Worm (Caenorhabditis elegans) whole organism, midembryonic: ENCODE results near the gene gkow-1.

Experiments
- T22C8.4 ChIP-seq: fragments of 200-800 bp; sonication (Bioruptor generic); IDR thresholded peaks from 2 replicates; pipeline ENCODE4 v1.3.6; 2022; ENCODE audit warnings: missing genetic modification characterization, missing compliant biosample characterization
- cog-1 ChIP-seq: sonication (generic microtip); optimal IDR thresholded peaks from 2 replicates; lab custom pipeline; 2016; ENCODE audit warnings: missing genetic modification characterization, missing compliant biosample characterization
- flt-1 ChIP-seq: fragments of 200-800 bp; sonication (Bioruptor generic); IDR thresholded peaks from 2 replicates; pipeline ENCODE4 v1.3.6; 2022; ENCODE audit warnings: missing genetic modification characterization, missing compliant biosample characterization
- klf-2 ChIP-seq: fragments of 200-800 bp; sonication (Bioruptor generic); conservative IDR thresholded peaks from 2 replicates; pipeline ENCODE4 v1.3.6; 2022; ENCODE audit warnings: missing genetic modification reagents, missing genetic modification characterization, missing compliant biosample characterization
- med-1 ChIP-seq: sonication (generic microtip); optimal IDR thresholded peaks from 2 replicates; lab custom pipeline; 2017; ENCODE audit warnings: missing genetic modification characterization, mild to moderate bottlenecking, missing compliant biosample characterization, antibody characterized with exemption, missing genetic modification reagents; ENCODE audit not compliant: insufficient read depth
- ref-1 ChIP-seq: fragments of 200-800 bp; sonication (Bioruptor generic); conservative IDR thresholded peaks from 2 replicates; pipeline ENCODE4 v1.3.6; 2022; ENCODE audit warnings: missing genetic modification reagents, missing genetic modification characterization, missing compliant biosample characterization
- tab-1 ChIP-seq: fragments of 200-800 bp; sonication (Bioruptor generic); IDR thresholded peaks from 2 replicates; pipeline ENCODE4 v1.3.6; 2022; ENCODE audit warnings: missing genetic modification characterization, missing compliant biosample characterization
- ztf-23 ChIP-seq: fragments of 200-800 bp; sonication (Bioruptor generic); IDR thresholded peaks from 2 replicates; pipeline ENCODE4 v1.3.6; 2022; ENCODE audit warnings: missing genetic modification reagents, missing genetic modification characterization, missing compliant biosample characterization
- ztf-29 ChIP-seq: fragments of 200-800 bp; sonication (Bioruptor generic); IDR thresholded peaks from 2 replicates; pipeline ENCODE4 v1.3.6; 2022; ENCODE audit warnings: missing genetic modification reagents, missing genetic modification characterization, missing compliant biosample characterization

The gkow-1 gene

DNA sequence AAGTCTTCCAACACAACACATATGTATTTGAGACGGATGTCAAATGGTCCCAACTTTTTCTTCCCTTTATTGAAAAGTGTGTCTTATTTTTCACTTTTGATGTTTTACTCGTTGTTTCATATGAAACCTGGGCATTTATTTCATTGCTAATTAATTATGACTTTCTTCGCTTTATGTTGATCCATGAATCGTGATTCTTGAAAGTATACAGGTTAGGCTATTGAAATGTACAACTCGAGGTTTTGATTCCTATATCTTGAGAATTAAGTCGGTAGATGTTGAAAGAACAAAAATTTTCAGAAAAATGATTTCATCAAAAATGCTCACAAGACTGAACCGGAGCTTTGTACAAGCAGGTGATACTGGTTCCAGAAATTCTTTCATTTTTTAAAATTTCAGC lies 29.2 kb downstream of the gkow-1 start, which contains the start of gene nfu-1:
TSS of gene nfu-1 (plus strand) at position 301 of the 400 bp plus-strand sequence.
- TF ChIP-seq cog-1 (tag; lab: Kevin White, UChicago) (no peak), ztf-29 (no peak), ztf-23 (GFP tag; lab: Robert Waterston, UW) (no peak), med-1 (GFP tag; lab: Kevin White, UChicago) (no peak), ref-1 (GFP tag; lab: Robert Waterston, UW) (no peak), tab-1 (no peak), klf-2 (GFP tag; lab: Robert Waterston, UW) (no peak), flt-1 (GFP tag; lab: Robert Waterston, UW) (no peak), T22C8.4 (GFP tag; lab: Robert Waterston, UW) (no peak)

DNA sequence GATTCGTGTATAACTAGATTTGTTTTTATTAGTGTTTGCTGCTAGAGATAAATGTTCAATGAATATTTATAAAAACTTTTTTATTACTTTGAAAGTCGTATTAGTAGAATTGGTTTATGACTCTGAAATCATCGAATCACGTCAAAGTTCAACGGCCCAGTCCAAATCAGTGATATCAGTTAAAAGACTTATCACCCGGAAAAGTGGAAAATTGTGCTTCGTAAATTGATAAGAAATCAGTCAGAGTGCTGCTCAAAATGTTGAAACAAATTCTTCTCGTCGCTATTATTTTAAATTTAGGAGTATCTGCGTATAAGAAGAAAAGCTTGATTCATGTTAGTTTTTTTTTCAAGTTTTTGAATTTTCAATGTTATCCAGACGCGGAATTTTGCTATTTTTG lies 30.3 kb downstream of the gkow-1 start, which contains the start of gene R10H10.3:
TSS of gene R10H10.3 (plus strand) at position 243 of the 400 bp plus-strand sequence.
- TF ChIP-seq klf-2 (GFP tag; lab: Robert Waterston, UW): no peak
- no peak for TF ChIP-seq flt-1 (GFP tag; lab: Robert Waterston, UW)
- TF ChIP-seq tab-1: no peak
- TF ChIP-seq med-1 (GFP tag; lab: Kevin White, UChicago): no peak
- TF ChIP-seq ztf-23 (GFP tag; lab: Robert Waterston, UW): no peak
- no peak for TF ChIP-seq ref-1 (GFP tag; lab: Robert Waterston, UW)
- TF ChIP-seq ztf-29: no peak
- TF ChIP-seq cog-1 (tag; lab: Kevin White, UChicago): no peak
- TF ChIP-seq T22C8.4 (GFP tag; lab: Robert Waterston, UW): no peak

DNA sequence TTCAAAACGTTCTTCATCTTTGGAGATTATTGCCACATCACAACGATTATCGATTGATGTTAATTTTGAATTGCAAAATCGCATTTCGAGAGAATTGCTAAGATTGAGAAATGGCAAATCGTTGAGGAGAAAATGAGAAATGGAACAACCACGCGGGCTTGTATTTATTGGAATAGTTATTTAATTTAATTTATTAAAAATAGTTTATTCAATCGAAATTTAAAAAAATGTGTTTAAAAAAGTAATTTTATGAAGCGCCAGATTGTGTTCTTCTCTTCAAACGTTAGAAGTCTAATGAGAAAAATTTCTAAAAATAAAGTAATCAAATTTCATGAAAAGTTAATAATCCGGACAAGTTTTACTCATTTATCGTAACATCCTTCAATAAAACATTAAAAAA lies 33.9 kb downstream of the gkow-1 start, which contains the start of gene spe-26:
TSS of gene spe-26 (minus strand) at position 101 of the 400 bp plus-strand sequence.
- no peak for TF ChIP-seq ztf-23 (GFP tag; lab: Robert Waterston, UW)
- TF ChIP-seq flt-1 (GFP tag; lab: Robert Waterston, UW): no peak
- TF ChIP-seq tab-1: no peak
- TF ChIP-seq med-1 (GFP tag; lab: Kevin White, UChicago): no peak
- TF ChIP-seq cog-1 (tag; lab: Kevin White, UChicago): no peak
- no peak for TF ChIP-seq klf-2 (GFP tag; lab: Robert Waterston, UW)
- no peak for TF ChIP-seq ztf-29
- TF ChIP-seq T22C8.4 (GFP tag; lab: Robert Waterston, UW): no peak

DNA sequence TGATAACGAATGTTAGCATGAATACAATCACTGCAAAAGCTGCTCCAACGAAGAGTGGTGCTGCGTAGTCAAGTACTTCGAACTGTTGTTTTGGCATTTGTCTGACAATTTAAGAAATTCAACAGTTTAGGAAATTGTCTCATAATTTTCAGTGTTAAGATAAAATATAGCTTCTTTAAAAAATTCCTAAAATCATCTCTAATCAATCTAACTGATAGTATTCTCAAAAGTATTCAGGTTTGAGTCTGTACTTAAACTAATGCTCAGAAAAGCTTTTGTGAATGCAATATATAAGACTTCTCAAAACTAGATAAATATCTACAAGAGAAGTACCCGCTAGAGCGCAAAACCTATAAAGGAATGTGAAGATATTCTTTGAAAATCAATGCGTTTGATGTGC lies 36.9 kb downstream of the gkow-1 start, which contains the start of gene R10H10.4:
TSS of gene R10H10.4 (minus strand) at position 101 of the 400 bp plus-strand sequence.
- TF ChIP-seq cog-1 (tag; lab: Kevin White, UChicago) (no peak), ref-1 (GFP tag; lab: Robert Waterston, UW) (no peak), tab-1 (no peak)

DNA sequence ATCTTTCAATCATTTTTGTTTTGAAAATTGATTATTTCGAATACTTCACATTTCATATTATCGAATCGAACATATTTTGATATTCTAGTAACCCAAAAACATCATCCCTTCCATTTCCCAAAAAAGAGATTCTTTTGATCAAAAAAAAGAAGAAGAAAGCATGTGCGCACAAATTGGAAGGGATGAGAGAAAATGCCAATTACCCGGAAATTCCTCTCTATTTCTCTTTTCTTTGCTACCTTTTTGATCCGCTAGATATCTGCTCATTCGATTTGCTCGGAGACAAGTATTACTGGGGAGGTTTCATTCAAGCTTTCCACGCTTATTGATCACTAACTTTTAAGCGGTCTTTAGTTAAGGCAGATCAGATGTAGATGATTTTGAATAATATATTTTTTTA lies 38.9 kb downstream of the gkow-1 start:
- TF ChIP-seq T22C8.4 (GFP tag; lab: Robert Waterston, UW) (no peak), cog-1 (tag; lab: Kevin White, UChicago) (no peak), ztf-23 (GFP tag; lab: Robert Waterston, UW) (no peak), tab-1 (no peak), flt-1 (GFP tag; lab: Robert Waterston, UW) (no peak), ztf-29 (no peak)

DNA sequence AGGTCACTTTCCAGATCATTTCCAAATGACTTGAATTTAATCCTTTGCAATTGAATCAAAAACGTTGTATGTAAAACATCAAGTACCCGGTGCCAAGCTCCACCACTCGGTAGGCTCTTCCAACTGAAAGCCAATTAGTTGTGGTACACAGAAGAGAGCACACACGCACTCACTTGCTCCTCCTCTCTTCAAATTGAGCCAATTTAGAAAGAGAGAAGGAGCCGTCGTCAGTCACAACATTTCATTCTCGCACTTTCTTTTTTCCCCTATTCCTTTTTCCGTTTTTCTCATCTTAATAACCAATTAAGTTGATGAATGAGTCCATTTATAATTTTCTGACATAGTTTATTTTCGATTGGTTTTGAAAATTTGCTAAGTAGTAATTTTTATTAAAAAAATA lies 40.3 kb downstream of the gkow-1 start:
- TF ChIP-seq ztf-29 (no peak), T22C8.4 (GFP tag; lab: Robert Waterston, UW) (no peak), tab-1 (no peak), med-1 (GFP tag; lab: Kevin White, UChicago) (no peak), cog-1 (tag; lab: Kevin White, UChicago) (no peak), ref-1 (GFP tag; lab: Robert Waterston, UW) (no peak), flt-1 (GFP tag; lab: Robert Waterston, UW) (no peak), klf-2 (GFP tag; lab: Robert Waterston, UW) (no peak), ztf-23 (GFP tag; lab: Robert Waterston, UW) (no peak)

DNA sequence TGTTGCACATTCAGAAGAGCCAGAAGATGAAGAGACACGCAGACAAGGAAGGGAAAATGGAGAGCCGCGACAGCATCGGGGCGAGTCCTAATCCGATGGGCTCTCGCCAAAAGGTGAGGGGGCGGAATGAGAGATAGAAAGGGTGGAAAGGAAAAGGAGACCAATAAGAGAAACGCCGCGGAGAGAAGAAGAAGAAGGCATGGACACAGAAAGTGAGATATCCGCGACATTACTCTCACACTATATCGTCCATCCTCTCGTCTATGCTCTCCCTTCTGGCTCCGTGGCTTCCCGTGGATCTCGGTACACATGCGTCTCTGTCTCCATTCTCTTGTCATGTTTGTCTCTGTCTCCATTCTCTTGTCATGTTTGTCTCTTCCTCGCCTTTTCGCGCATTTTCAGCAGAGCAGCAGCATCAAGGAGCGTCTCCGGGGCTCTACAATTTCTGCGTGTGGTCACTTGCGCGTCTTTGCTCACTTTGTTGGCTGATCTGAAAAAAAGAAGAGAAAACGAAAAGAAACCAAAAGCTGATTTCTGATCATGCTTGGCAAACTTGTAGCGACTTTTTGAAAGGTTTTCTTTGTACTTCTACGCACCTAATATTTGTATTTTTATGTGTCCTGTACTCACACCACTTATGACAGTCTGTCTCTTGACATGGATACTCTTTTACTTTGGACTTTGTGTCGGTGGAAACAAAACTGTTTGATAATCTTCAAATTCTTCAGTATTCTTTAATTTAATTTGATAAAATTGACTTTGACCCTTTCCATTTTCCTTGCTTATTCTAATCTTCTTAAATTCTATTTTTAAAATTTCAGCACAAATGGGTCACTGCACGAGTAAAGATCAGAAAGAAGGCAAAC lies 45.5 kb downstream of the gkow-1 start, which contains the start of gene gpa-7:
TSS of gene gpa-7 (plus strand) at position 816 of the 866 bp plus-strand sequence.
- TF ChIP-seq cog-1 (tag; lab: Kevin White, UChicago) (peak; percentile 80), ztf-23 (GFP tag; lab: Robert Waterston, UW) (no peak)

DNA sequence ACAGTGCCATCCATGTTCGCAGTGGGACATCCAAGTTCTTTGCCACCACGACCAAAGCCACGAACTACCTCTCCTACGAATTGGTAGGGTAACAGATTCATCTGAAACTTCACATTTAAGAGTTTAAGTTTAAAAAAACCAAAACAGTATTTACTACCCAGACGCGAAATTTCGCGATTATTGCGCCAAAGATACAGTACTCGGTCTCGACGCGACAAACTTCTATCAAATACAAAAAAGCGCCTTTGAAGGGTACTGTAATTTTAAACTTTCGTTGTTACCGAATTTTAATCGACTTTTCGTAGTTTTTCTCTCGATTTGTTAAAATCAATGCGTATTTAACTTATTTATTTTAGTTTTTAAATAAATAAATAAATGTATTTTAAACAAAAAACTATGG lies 51.4 kb downstream of the gkow-1 start, which contains the start of gene rfk-1:
TSS of gene rfk-1 (minus strand) at position 101 of the 400 bp plus-strand sequence.
- TF ChIP-seq ref-1 (GFP tag; lab: Robert Waterston, UW): no peak
- TF ChIP-seq cog-1 (tag; lab: Kevin White, UChicago): no peak
- no peak for TF ChIP-seq klf-2 (GFP tag; lab: Robert Waterston, UW)
- TF ChIP-seq T22C8.4 (GFP tag; lab: Robert Waterston, UW): no peak
- TF ChIP-seq med-1 (GFP tag; lab: Kevin White, UChicago): no peak
- TF ChIP-seq ztf-29: no peak
- no peak for TF ChIP-seq ztf-23 (GFP tag; lab: Robert Waterston, UW)
- TF ChIP-seq tab-1: no peak
- no peak for TF ChIP-seq flt-1 (GFP tag; lab: Robert Waterston, UW)
